Worm (Caenorhabditis elegans): ENCODE measurements around the gene C38C10.3.

The C38C10.3 gene

DNA sequence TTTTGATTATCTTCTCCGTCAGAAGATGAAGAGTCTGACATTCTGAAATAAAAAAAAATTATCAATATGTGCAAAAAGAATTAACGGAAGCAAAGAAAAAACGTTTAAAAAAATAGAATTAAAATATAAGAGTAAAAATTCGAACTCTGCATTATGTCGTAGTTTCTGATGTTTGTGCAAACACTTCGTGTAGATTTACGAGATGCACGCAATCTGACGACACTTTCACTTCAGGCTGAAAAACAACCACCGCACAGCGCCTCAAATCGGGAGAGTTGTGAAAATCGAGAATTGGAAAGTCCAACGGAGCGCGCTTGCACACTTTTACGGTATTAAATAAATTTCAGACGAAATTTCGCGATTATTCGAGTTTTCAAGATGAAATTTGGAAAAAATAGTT is 21.2 kb upstream of the C38C10.3 start, which contains the start of gene T26G10.1 (continued):
- TF ChIP-seq F57A8.1 (GFP tag; optimal IDR thresholded peaks at IDR 0.05) (no peak), hrde-1 (tag; optimal IDR thresholded peaks at IDR 0.05; ENCODE audit: borderline replicate concordance) (peak; percentile 11), bed-1 (GFP tag; IDR thresholded peaks at IDR 0.05) (no peak), mes-4 (tag; optimal IDR thresholded peaks at IDR 0.05) (no peak), Y79H2A.3 (GFP tag; conservative IDR thresholded peaks at IDR 0.05) (no peak), dpff-1 (tag; optimal IDR thresholded peaks at IDR 0.05) (no peak), F10E7.11 (tag; optimal IDR thresholded peaks at IDR 0.05) (no peak), cebp-1 (GFP tag; IDR thresholded peaks at IDR 0.05) (peak; percentile 44; the same call in 1 of the 2 replicates), cebp-1 (tag; optimal IDR thresholded peaks at IDR 0.05) (peak; percentile 66), xnd-1 (tag; optimal IDR thresholded peaks at IDR 0.05) (peak; percentile 17), attf-5 (GFP tag; optimal IDR thresholded peaks at IDR 0.05) (peak; percentile 73), nhr-27 (tag; optimal IDR thresholded peaks at IDR 0.05) (no peak), tbx-9 (tag; optimal IDR thresholded peaks at IDR 0.05; ENCODE audit: borderline replicate concordance) (no peak), efl-1 (GFP tag; optimal IDR thresholded peaks at IDR 0.05) (peak; percentile 24), cebp-2 (GFP tag; IDR thresholded peaks at IDR 0.05) (no peak), dox-1 (GFP tag; IDR thresholded peaks at IDR 0.05) (peak; percentile 90), snpc-3.4 (tag; optimal IDR thresholded peaks at IDR 0.05) (no peak), C06A6.2 (GFP tag; conservative IDR thresholded peaks at IDR 0.05) (no peak), repo-1 (tag; optimal IDR thresholded peaks at IDR 0.05) (no peak), snpc-4 (GFP tag; optimal IDR thresholded peaks at IDR 0.05) (no peak), snpc-4 (tag; optimal IDR thresholded peaks at IDR 0.05) (peak in 3 of 4 experiments; percentile 25 to 85 (median 72)), lsy-27 (tag; optimal IDR thresholded peaks at IDR 0.05; ENCODE audit: borderline replicate concordance, insufficient read depth) (no peak), Y56A3A.18 (GFP tag; IDR thresholded peaks at IDR 0.05) (peak; percentile 32; the same call in 1 of the 2 replicates), F49E8.2 (tag; optimal IDR thresholded peaks at IDR 0.05; ENCODE audit: insufficient read depth) (no peak), nfyb-1 (GFP tag; IDR thresholded peaks at IDR 0.05) (peak; percentile 70), nfya-1 (tag; optimal IDR thresholded peaks at IDR 0.05; ENCODE audit: borderline replicate concordance, insufficient read depth) (no peak), F22D6.2 (tag; optimal IDR thresholded peaks at IDR 0.05) (no peak), die-1 (tag; optimal IDR thresholded peaks at IDR 0.05) (no peak), hmg-1.2 (GFP tag; IDR thresholded peaks at IDR 0.05) (peak; percentile 65), madf-10 (tag; optimal IDR thresholded peaks at IDR 0.05) (no peak), fkh-3 (tag; optimal IDR thresholded peaks at IDR 0.05) (no peak), hmg-20 (GFP tag; IDR thresholded peaks at IDR 0.05) (no peak), hsf-1 (GFP tag; IDR thresholded peaks at IDR 0.05) (peak; percentile 68), rpc-1 (optimal IDR thresholded peaks at IDR 0.05) (no peak), rpc-1 (tag; optimal IDR thresholded peaks at IDR 0.05) (no peak), gei-17 (GFP tag; optimal IDR thresholded peaks at IDR 0.05) (no peak), ztf-3 (GFP tag; optimal IDR thresholded peaks at IDR 0.05) (no peak), lir-1 (GFP tag; conservative IDR thresholded peaks at IDR 0.05) (peak; percentile 55), B0336.3 (GFP tag; IDR thresholded peaks at IDR 0.05) (no peak)

DNA sequence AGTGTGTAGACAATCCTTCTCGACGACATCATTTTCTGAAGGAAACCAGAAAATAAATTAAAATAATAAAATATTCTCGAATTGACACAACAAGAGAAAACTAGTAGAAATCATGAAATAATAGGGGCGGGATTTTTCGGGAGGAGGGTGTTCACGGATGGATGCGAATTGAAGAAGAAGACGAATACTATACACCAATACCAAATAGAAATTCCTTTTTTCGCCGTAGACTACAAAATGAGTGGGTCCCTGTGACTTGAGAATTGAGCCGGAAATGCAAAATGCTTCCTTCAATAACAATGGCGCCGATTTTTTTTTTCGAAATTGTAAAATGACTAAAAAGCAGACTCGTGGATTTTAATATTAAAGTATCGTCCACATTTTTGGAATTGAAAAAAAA is 15.6 kb upstream of the C38C10.3 start, which contains the start of gene nlp-48:
nlp-48 (minus strand) TSS at position 101 of the 400 bp plus-strand sequence.
- TF ChIP-seq ztf-22 (GFP tag; optimal IDR thresholded peaks at IDR 0.05) (no peak), chd-7 (tag; optimal IDR thresholded peaks at IDR 0.05) (no peak), egrh-3 (GFP tag; IDR thresholded peaks at IDR 0.05) (no peak), attf-6 (GFP tag; IDR thresholded peaks at IDR 0.05) (no peak), him-1 (tag; optimal IDR thresholded peaks at IDR 0.05) (no peak), xnd-1 (tag; optimal IDR thresholded peaks at IDR 0.05) (no peak), nhr-90 (tag; optimal IDR thresholded peaks at IDR 0.05) (no peak), snpc-3.4 (tag; optimal IDR thresholded peaks at IDR 0.05) (no peak), aptf-3 (GFP tag; IDR thresholded peaks at IDR 0.05) (no peak)

Data from whole organism, young adult.